Worm (Caenorhabditis elegans) whole organism, L4 larva: Measurements from ENCODE around the gene C05D11.13.

Experiments used
- F44E2.7 ChIP-seq: fragments of 200-800 bp; sonication (Bioruptor generic); IDR thresholded peaks from 2 replicates; pipeline ENCODE4 v2.1.2; 2022; ENCODE audit warnings: missing genetic modification characterization, missing compliant biosample characterization
- R02D3.7 ChIP-seq: fragments of 150-350 bp; sonication (generic microtip); optimal IDR thresholded peaks from 3 replicates; lab custom pipeline; 2014; ENCODE audit warnings: missing biosample characterization, missing genetic modification characterization
- T26A8.4 ChIP-seq: fragments of 200-800 bp; sonication (Bioruptor generic); IDR thresholded peaks from 2 replicates; pipeline ENCODE4 v1.3.6; 2022; ENCODE audit warnings: missing genetic modification characterization, missing compliant biosample characterization
- Y48G9A.11 ChIP-seq: fragments of 200-800 bp; sonication (Bioruptor generic); IDR thresholded peaks from 2 replicates; pipeline ENCODE4 v1.3.6; 2022; ENCODE audit warnings: missing genetic modification reagents, missing genetic modification characterization, missing compliant biosample characterization
- Y5F2A.4 ChIP-seq: fragments of 200-800 bp; sonication (Bioruptor generic); optimal IDR thresholded peaks from 2 replicates; lab custom pipeline; 2018; ENCODE audit warnings: mild to moderate bottlenecking, missing genetic modification characterization, missing compliant biosample characterization
- Y75B8A.6 ChIP-seq: fragments of 200-800 bp; sonication (Bioruptor generic); IDR thresholded peaks from 2 replicates; pipeline ENCODE4 v1.3.6; 2022; ENCODE audit warnings: missing genetic modification reagents, missing genetic modification characterization, missing compliant biosample characterization
- ZK546.5 ChIP-seq, 2 experiments: sonication (generic microtip); optimal IDR thresholded peaks; 2 replicates each; lab custom pipeline; 2017; ENCODE audit warnings: missing biosample characterization in 2 of 2, missing genetic modification characterization in 2 of 2
- aha-1 ChIP-seq: fragments of 150-350 bp; peaks from one replicate; lab custom pipeline; 2014; ENCODE audit warnings: missing biosample characterization, missing genetic modification characterization
- aly-2 ChIP-seq: sonication (generic microtip); optimal IDR thresholded peaks from 2 replicates; lab custom pipeline; 2018; ENCODE audit warnings: missing biosample characterization, missing genetic modification characterization
- ama-1 ChIP-seq: fragments of 150-350 bp; optimal IDR thresholded peaks from 2 replicates; lab custom pipeline; 2014; ENCODE audit warnings: inconsistent platforms, mixed read lengths
- attf-4 ChIP-seq: sonication (generic microtip); optimal IDR thresholded peaks from 3 replicates; lab custom pipeline; 2017; ENCODE audit warnings: missing biosample characterization, missing genetic modification characterization
- daf-12 ChIP-seq: fragments of 150-350 bp; optimal IDR thresholded peaks from 2 replicates; lab custom pipeline; 2014; ENCODE audit warnings: missing biosample characterization, missing genetic modification reagents, missing genetic modification characterization
- daf-16 ChIP-seq, 3 experiments: sonication (generic microtip); optimal IDR thresholded peaks; 2 replicates each; lab custom pipeline; 2016 to 2017; ENCODE audit warnings: missing genetic modification characterization in 3 of 3, missing genetic modification reagents in 3 of 3, mild to moderate bottlenecking in 2 of 3, missing compliant biosample characterization in 2 of 3, missing biosample characterization in 1 of 3, moderate library complexity in 1 of 3
- daf-8 ChIP-seq: fragments of 200-800 bp; sonication (Bioruptor generic); IDR thresholded peaks from 2 replicates; pipeline ENCODE4 v1.3.6; 2022; ENCODE audit warnings: missing genetic modification characterization, missing compliant biosample characterization
- dmd-6 ChIP-seq: fragments of 200-800 bp; sonication (Bioruptor generic); IDR thresholded peaks from 2 replicates; pipeline ENCODE4 v1.3.6; 2022; ENCODE audit warnings: missing genetic modification reagents, missing genetic modification characterization, missing compliant biosample characterization
- dmd-8 ChIP-seq: fragments of 200-800 bp; sonication (Bioruptor generic); IDR thresholded peaks from 2 replicates; pipeline ENCODE4 v1.3.6; 2022; ENCODE audit warnings: missing genetic modification characterization, missing compliant biosample characterization
- duxl-1 ChIP-seq: sonication (generic microtip); optimal IDR thresholded peaks from 2 replicates; lab custom pipeline; 2016; ENCODE audit warnings: mild to moderate bottlenecking, missing genetic modification characterization, moderate library complexity, missing compliant biosample characterization; ENCODE audit not compliant: poor library complexity
- egl-43 ChIP-seq: fragments of 200-800 bp; sonication (Bioruptor generic); IDR thresholded peaks from 2 replicates; pipeline ENCODE4 v1.3.6; 2022; ENCODE audit warnings: missing genetic modification reagents, missing genetic modification characterization, missing compliant biosample characterization
- hmg-1.1 ChIP-seq: fragments of 200-800 bp; sonication (Bioruptor generic); IDR thresholded peaks from 2 replicates; pipeline ENCODE4 v1.3.6; 2022; ENCODE audit warnings: missing genetic modification reagents, missing genetic modification characterization, missing compliant biosample characterization
- lim-7 ChIP-seq: fragments of 200-800 bp; sonication (Bioruptor generic); IDR thresholded peaks from 2 replicates; pipeline ENCODE4 v1.3.6; 2022; ENCODE audit warnings: missing genetic modification characterization, missing compliant biosample characterization
- lin-1 ChIP-seq: fragments of 200-800 bp; sonication (Bioruptor generic); IDR thresholded peaks from 2 replicates; pipeline ENCODE4 v1.3.6; 2022; ENCODE audit warnings: missing genetic modification reagents, missing genetic modification characterization, missing compliant biosample characterization
- lin-15B ChIP-seq: fragments of 150-350 bp; sonication (generic microtip); optimal IDR thresholded peaks from 3 replicates; lab custom pipeline; 2014; ENCODE audit warnings: missing biosample characterization, missing genetic modification characterization
- lin-38 ChIP-seq: fragments of 200-800 bp; sonication (Bioruptor generic); IDR thresholded peaks from 2 replicates; pipeline ENCODE4 v1.3.6; 2022; ENCODE audit warnings: missing genetic modification reagents, missing genetic modification characterization, missing compliant biosample characterization
- lir-3 ChIP-seq: sonication (generic microtip); optimal IDR thresholded peaks from 2 replicates; lab custom pipeline; 2016; ENCODE audit warnings: mild to moderate bottlenecking, missing genetic modification characterization, missing compliant biosample characterization
- lsy-2 ChIP-seq, 2 experiments: fragments of 150-350 bp in 1 of 2; sonication (generic microtip) in 1 of 2; optimal IDR thresholded peaks; 2 replicates each; lab custom pipeline; 2014 to 2017; ENCODE audit warnings: missing biosample characterization in 2 of 2, missing genetic modification characterization in 2 of 2
- madf-5 ChIP-seq, 2 experiments: fragments of 200-800 bp; sonication (Bioruptor generic); IDR thresholded peaks; 2 replicates each; pipeline ENCODE4 v1.3.6; 2022; ENCODE audit warnings: missing compliant biosample characterization in 2 of 2, missing genetic modification characterization in 2 of 2
- madf-9 ChIP-seq: fragments of 200-800 bp; sonication (Bioruptor generic); conservative IDR thresholded peaks from 2 replicates; pipeline ENCODE4 v1.3.6; 2022; ENCODE audit warnings: missing genetic modification reagents, missing genetic modification characterization, missing compliant biosample characterization
- mep-1 ChIP-seq: fragments of 150-350 bp; sonication (generic microtip); optimal IDR thresholded peaks from 3 replicates; lab custom pipeline; 2014; ENCODE audit warnings: missing biosample characterization, missing genetic modification characterization
- mes-2 ChIP-seq: sonication (generic microtip); optimal IDR thresholded peaks from 2 replicates; lab custom pipeline; 2016; ENCODE audit warnings: missing genotype, mild to moderate bottlenecking, missing genetic modification characterization, missing compliant biosample characterization; ENCODE audit not compliant: poor library complexity, severe bottlenecking
- mxl-3 ChIP-seq: fragments of 200-800 bp; sonication (Bioruptor generic); optimal IDR thresholded peaks from 2 replicates; lab custom pipeline; 2018; ENCODE audit warnings: mild to moderate bottlenecking, missing genetic modification characterization, missing compliant biosample characterization
- nhr-102 ChIP-seq: sonication (generic microtip); optimal IDR thresholded peaks from 2 replicates; lab custom pipeline; 2016; ENCODE audit warnings: mild to moderate bottlenecking, missing genetic modification characterization, moderate library complexity, missing compliant biosample characterization
- nhr-6 ChIP-seq: fragments of 150-350 bp; optimal IDR thresholded peaks from 2 replicates; lab custom pipeline; 2014; ENCODE audit warnings: missing biosample characterization, missing genetic modification characterization
- pha-4 ChIP-seq, 2 experiments: fragments of 150-350 bp in 1 of 2; fragments of 200-800 bp in 1 of 2; sonication (Bioruptor generic) in 1 of 2; IDR thresholded peaks in 1 of 2; optimal IDR thresholded peaks in 1 of 2; 2 replicates each; pipeline versions ENCODE4 v1.3.6 to Lab custom; 2014 to 2022; ENCODE audit warnings: missing genetic modification characterization in 2 of 2, missing genetic modification reagents in 2 of 2, missing biosample characterization in 1 of 2, missing compliant biosample characterization in 1 of 2
- sdz-12 ChIP-seq: fragments of 200-800 bp; sonication (Bioruptor generic); optimal IDR thresholded peaks from 2 replicates; lab custom pipeline; 2018; ENCODE audit warnings: mild to moderate bottlenecking, missing genetic modification characterization, missing compliant biosample characterization
- snpc-1.2 ChIP-seq: fragments of 200-800 bp; sonication (Bioruptor generic); IDR thresholded peaks from 2 replicates; pipeline ENCODE4 v1.3.6; 2022; ENCODE audit warnings: missing genetic modification reagents, missing genetic modification characterization, missing compliant biosample characterization
- snpc-4 ChIP-seq: fragments of 150-350 bp; optimal IDR thresholded peaks from 2 replicates; lab custom pipeline; 2014; ENCODE audit warnings: missing biosample characterization, missing genetic modification characterization
- spr-1 ChIP-seq: sonication (generic microtip); optimal IDR thresholded peaks from 2 replicates; lab custom pipeline; 2016; ENCODE audit warnings: mild to moderate bottlenecking, missing genetic modification characterization, missing compliant biosample characterization
- tag-97 ChIP-seq: fragments of 200-800 bp; sonication (Bioruptor generic); IDR thresholded peaks from 2 replicates; pipeline ENCODE4 v1.3.6; 2022; ENCODE audit warnings: missing genetic modification characterization, missing compliant biosample characterization
- unc-62 ChIP-seq, 3 experiments: fragments of 150-350 bp in 1 of 3; sonication (generic microtip); optimal IDR thresholded peaks in 2 of 3; peaks in 1 of 3; 1 replicate in 1 of 3; 2 replicates in 2 of 3; lab custom pipeline; 2014 to 2017; ENCODE audit warnings: missing biosample characterization in 3 of 3, missing genetic modification characterization in 3 of 3, missing genetic modification reagents in 3 of 3, missing genotype in 1 of 3
- zag-1 ChIP-seq: fragments of 150-350 bp; optimal IDR thresholded peaks from 2 replicates; lab custom pipeline; 2014; ENCODE audit warnings: missing biosample characterization, missing genetic modification characterization
- zfp-3 ChIP-seq: fragments of 200-800 bp; sonication (Bioruptor generic); conservative IDR thresholded peaks from 2 replicates; pipeline ENCODE4 v1.3.6; 2022; ENCODE audit warnings: missing genetic modification reagents, missing genetic modification characterization, missing compliant biosample characterization
- zip-2 ChIP-seq: fragments of 150-350 bp; optimal IDR thresholded peaks from 2 replicates; lab custom pipeline; 2014; ENCODE audit warnings: missing biosample characterization, missing genetic modification characterization
- ztf-7 ChIP-seq: fragments of 150-350 bp; optimal IDR thresholded peaks from 2 replicates; lab custom pipeline; 2014; ENCODE audit warnings: missing biosample characterization, missing genetic modification characterization

C05D11.13 gene

ce11 chrIII:6464113-6464571 is 19.8 kb upstream of the C05D11.13 start (continued):
- TF ChIP-seq R02D3.7 (tag; lab: Kevin White, UChicago): no peak
- no peak; the same call in none of the 2 replicates for TF ChIP-seq pha-4 (GFP tag; IDR thresholded peaks at IDR 0.05; lab: Robert Waterston, UW)
- TF ChIP-seq pha-4 (tag; optimal IDR thresholded peaks at IDR 0.05; lab: Kevin White, UChicago): peak; percentile 84
- TF ChIP-seq mxl-3: peak; percentile 83
- TF ChIP-seq madf-9 (GFP tag; lab: Robert Waterston, UW): peak; percentile 76
- no peak for TF ChIP-seq attf-4 (tag; lab: Kevin White, UChicago)
- TF ChIP-seq aly-2: no peak
- peak; percentile 91 for TF ChIP-seq nhr-6
- TF ChIP-seq ZK546.5 (tag; optimal IDR thresholded peaks at IDR 0.05; lab: Kevin White, UChicago): no peak
- no peak for TF ChIP-seq lim-7 (GFP tag; lab: Robert Waterston, UW)

- TF ChIP-seq lin-15B (tag; lab: Kevin White, UChicago) (no peak), zfp-3 (0 out of 2 replicates have a peak, but pooled peaks have one; percentile 2)
- TF ChIP-seq, all 104 proteins: peak for 1
Measured at ce11 chrIII:6463679-6464078, 19.3 kb upstream of the C05D11.13 start, which contains the start of gene dlc-1. dlc-1 (minus strand) TSS chrIII:6463779.

ce11 chrIII:6462610-6463009 is 18.2 kb upstream of the C05D11.13 start, which contains the start of gene T26A5.8:
T26A5.8 (minus strand) TSS chrIII:6462856.
- peak in 1 of 2 experiments; percentile 33 for TF ChIP-seq unc-62 (GFP tag; optimal IDR thresholded peaks at IDR 0.05 in 1 of 2; lab: Kevin White, UChicago)
- TF ChIP-seq unc-62 (tag; optimal IDR thresholded peaks at IDR 0.05; lab: Kevin White, UChicago): no peak
- no peak for TF ChIP-seq daf-8
- TF ChIP-seq sdz-12 (GFP tag; lab: Kevin White, UChicago): no peak
- TF ChIP-seq snpc-1.2: 0 out of 2 replicates have a peak, but pooled peaks have one; percentile 28
- TF ChIP-seq spr-1 (tag; lab: Kevin White, UChicago): peak; percentile 20
- TF ChIP-seq tag-97 (GFP tag; lab: Robert Waterston, UW): no peak
- 0 out of 2 replicates have a peak, but pooled peaks have one; percentile 7 for TF ChIP-seq lin-1
- TF ChIP-seq Y5F2A.4 (GFP tag; lab: Kevin White, UChicago): peak; percentile 14
- TF ChIP-seq F44E2.7 (GFP tag; lab: Robert Waterston, UW): 0 out of 2 replicates have a peak, but pooled peaks have one; percentile 2
- TF ChIP-seq zip-2: no peak
- TF ChIP-seq lsy-2 (tag; optimal IDR thresholded peaks at IDR 0.05; lab: Kevin White, UChicago): peak in 1 of 2 experiments; percentile 53
- TF ChIP-seq madf-5 (GFP tag; IDR thresholded peaks at IDR 0.05; lab: Robert Waterston, UW): no peak
- TF ChIP-seq mes-2 (tag; lab: Kevin White, UChicago): peak; percentile 19
- peak; percentile 61 for TF ChIP-seq mep-1
- no peak for TF ChIP-seq zag-1 (tag; lab: Kevin White, UChicago)
- TF ChIP-seq aha-1 (tag; lab: Kevin White, UChicago): peak; percentile 95
- peak; percentile 43; the same call in 1 of the 2 replicates for TF ChIP-seq zfp-3
- peak; percentile 57 for TF ChIP-seq T26A8.4 (GFP tag; lab: Robert Waterston, UW)
- TF ChIP-seq pha-4 (GFP tag; IDR thresholded peaks at IDR 0.05; lab: Robert Waterston, UW): peak; percentile 52; the same call in 1 of the 2 replicates
- no peak for TF ChIP-seq pha-4 (tag; optimal IDR thresholded peaks at IDR 0.05; lab: Kevin White, UChicago)
- TF ChIP-seq egl-43: no peak
- peak in 1 of 2 experiments; percentile 13 for TF ChIP-seq daf-16 (GFP tag; optimal IDR thresholded peaks at IDR 0.05; lab: Kevin White, UChicago)
- peak; percentile 28 for TF ChIP-seq daf-16 (tag; optimal IDR thresholded peaks at IDR 0.05; lab: Kevin White, UChicago)
- peak; percentile 60 for TF ChIP-seq lin-38 (GFP tag; lab: Robert Waterston, UW)
- TF ChIP-seq Y75B8A.6: peak; percentile 72; the same call in 1 of the 2 replicates
- no peak for TF ChIP-seq snpc-4 (tag; lab: Kevin White, UChicago)
- TF ChIP-seq dmd-8: 0 out of 2 replicates have a peak, but pooled peaks have one; percentile 26
- TF ChIP-seq duxl-1: peak; percentile 60
- TF ChIP-seq ama-1 (lab: Kevin White, UChicago): peak; percentile 93
- TF ChIP-seq hmg-1.1 (GFP tag; lab: Robert Waterston, UW): no peak
- no peak for TF ChIP-seq nhr-6
- no peak for TF ChIP-seq lir-3 (tag; lab: Kevin White, UChicago)
- no peak for TF ChIP-seq daf-12
- TF ChIP-seq ztf-7 (tag; lab: Kevin White, UChicago): no peak
- TF ChIP-seq dmd-6 (GFP tag; lab: Robert Waterston, UW): 0 out of 2 replicates have a peak, but pooled peaks have one; percentile 18
- TF ChIP-seq Y48G9A.11 (GFP tag; lab: Robert Waterston, UW): peak; percentile 62
- TF ChIP-seq nhr-102 (tag; lab: Kevin White, UChicago): peak; percentile 61
